Worm (Caenorhabditis elegans): ENCODE results near the gene dlc-1.
A peak's percentile ranks its signal among the peaks of the same experiment; 100 is the strongest.

Gene dlc-1

ce11 chrIII:6453665-6454064 lies 9.9 kb downstream of the dlc-1 start:
- TF ChIP-seq pax-1 (tag; optimal IDR thresholded peaks at IDR 0.05) = no peak
- peak; percentile 74 for TF ChIP-seq ztf-16 (tag; optimal IDR thresholded peaks at IDR 0.05)
- peak; percentile 78 for TF ChIP-seq tbx-2 (tag; optimal IDR thresholded peaks at IDR 0.05)
- TF ChIP-seq syd-9 (tag; optimal IDR thresholded peaks at IDR 0.05) = peak; percentile 33
- TF ChIP-seq T23F11.4 (GFP tag; optimal IDR thresholded peaks at IDR 0.05) = peak; percentile 37
- no peak for TF ChIP-seq pag-3 (tag; optimal IDR thresholded peaks at IDR 0.05; ENCODE audit: borderline replicate concordance)
- peak; percentile 5 for TF ChIP-seq hlh-15 (tag; optimal IDR thresholded peaks at IDR 0.05)
- peak; percentile 55 for TF ChIP-seq sdc-2 (tag; optimal IDR thresholded peaks at IDR 0.05)
- no peak for TF ChIP-seq ama-1 (optimal IDR thresholded peaks at IDR 0.05)
- peak; percentile 31 for TF ChIP-seq unc-86 (tag; optimal IDR thresholded peaks at IDR 0.05)
- TF ChIP-seq che-1 (tag; optimal IDR thresholded peaks at IDR 0.05) = peak; percentile 22
- peak; percentile 62 for TF ChIP-seq pat-9 (tag; optimal IDR thresholded peaks at IDR 0.05)
- TF ChIP-seq hlh-30 (tag; optimal IDR thresholded peaks at IDR 0.05; ENCODE audit: insufficient read depth) = peak; percentile 41
- peak; percentile 51 for TF ChIP-seq hlh-13 (GFP tag; optimal IDR thresholded peaks at IDR 0.05)
- TF ChIP-seq ceh-6 (GFP tag; optimal IDR thresholded peaks at IDR 0.05) = no peak
- no peak for TF ChIP-seq unc-3 (GFP tag; conservative IDR thresholded peaks at IDR 0.05)
- peak; percentile 36 for TF ChIP-seq unc-3 (tag; optimal IDR thresholded peaks at IDR 0.05)
- peak; percentile 45 for TF ChIP-seq ceh-2 (tag; optimal IDR thresholded peaks at IDR 0.05)
- peak; percentile 83 for TF ChIP-seq nfya-1 (tag; optimal IDR thresholded peaks at IDR 0.05)
- TF ChIP-seq ref-2 (tag; optimal IDR thresholded peaks at IDR 0.05) = peak; percentile 32
- TF ChIP-seq ceh-24 (tag; optimal IDR thresholded peaks at IDR 0.05) = no peak
- TF ChIP-seq hlh-8 (tag; optimal IDR thresholded peaks at IDR 0.05) = peak; percentile 11
- TF ChIP-seq rnt-1 (tag; optimal IDR thresholded peaks at IDR 0.05) = peak; percentile 41
- no peak for TF ChIP-seq pha-4 (tag; optimal IDR thresholded peaks at IDR 0.05)
- no peak for TF ChIP-seq elt-4 (tag; optimal IDR thresholded peaks at IDR 0.05)
- TF ChIP-seq dve-1 (tag; optimal IDR thresholded peaks at IDR 0.05) = peak; percentile 79
- no peak for TF ChIP-seq dmd-4 (tag; optimal IDR thresholded peaks at IDR 0.05; ENCODE audit: borderline replicate concordance)
- peak; percentile 32 for TF ChIP-seq C38D4.7 (GFP tag; optimal IDR thresholded peaks at IDR 0.05)
- TF ChIP-seq mec-3 (tag; optimal IDR thresholded peaks at IDR 0.05; ENCODE audit: borderline replicate concordance) = no peak
- peak; percentile 14 for TF ChIP-seq pros-1 (tag; optimal IDR thresholded peaks at IDR 0.05)
- peak; percentile 41 for TF ChIP-seq madf-2 (tag; optimal IDR thresholded peaks at IDR 0.05)
- TF ChIP-seq gmeb-2 (tag; optimal IDR thresholded peaks at IDR 0.05) = peak; percentile 55
- peak; percentile 28 for TF ChIP-seq nhr-232 (tag; optimal IDR thresholded peaks at IDR 0.05)
- TF ChIP-seq pqm-1 (tag; optimal IDR thresholded peaks at IDR 0.05) = peak; percentile 32
- TF ChIP-seq ttx-3 (tag; optimal IDR thresholded peaks at IDR 0.05) = peak; percentile 62
- peak; percentile 54 for TF ChIP-seq F13H6.1 (tag; optimal IDR thresholded peaks at IDR 0.05)
- no peak for TF ChIP-seq tbx-7 (tag; optimal IDR thresholded peaks at IDR 0.05)
- no peak for TF ChIP-seq npax-4 (tag; optimal IDR thresholded peaks at IDR 0.05)
- no peak for TF ChIP-seq ahr-1 (tag; optimal IDR thresholded peaks at IDR 0.05)
- peak; percentile 8 for TF ChIP-seq ceh-48 (tag; optimal IDR thresholded peaks at IDR 0.05)
- peak; percentile 87 for TF ChIP-seq ceh-34 (tag; optimal IDR thresholded peaks at IDR 0.05)
- peak; percentile 19 for TF ChIP-seq K09A11.1 (tag; optimal IDR thresholded peaks at IDR 0.05; ENCODE audit: insufficient read depth)
- TF ChIP-seq odd-2 (tag; optimal IDR thresholded peaks at IDR 0.05) = no peak
- no peak for TF ChIP-seq C08G9.2 (tag; optimal IDR thresholded peaks at IDR 0.05)
- TF ChIP-seq ceh-31 (tag; optimal IDR thresholded peaks at IDR 0.05) = peak; percentile 75
- TF ChIP-seq fkh-10 (GFP tag; optimal IDR thresholded peaks at IDR 0.05) = no peak
- TF ChIP-seq unc-42 (tag; optimal IDR thresholded peaks at IDR 0.05) = peak; percentile 56
- peak; percentile 80 for TF ChIP-seq elt-2 (tag; optimal IDR thresholded peaks at IDR 0.05)
- no peak for TF ChIP-seq unc-55 (GFP tag; optimal IDR thresholded peaks at IDR 0.05)
- TF ChIP-seq eyg-1 (tag; optimal IDR thresholded peaks at IDR 0.05) = no peak
- no peak for TF ChIP-seq ceh-22 (tag; optimal IDR thresholded peaks at IDR 0.05)
- TF ChIP-seq ceh-18 (tag; optimal IDR thresholded peaks at IDR 0.05) = peak; percentile 64
- no peak for TF ChIP-seq Y22D7AL.16 (tag; optimal IDR thresholded peaks at IDR 0.05)
- TF ChIP-seq sox-2 (GFP tag; IDR thresholded peaks at IDR 0.05) = 0 out of 2 replicates have a peak, but pooled peaks have one; percentile 23

All from whole organism, late embryonic.